Worm (Caenorhabditis elegans): ENCODE measurements around the gene srx-113.

ce11 chrV:12624371-12624770 is 7.6 kb downstream of the srx-113 start, which contains the start of gene F56H9.9:
- TF ChIP-seq lin-13 (GFP tag; optimal IDR thresholded peaks at IDR 0.05) (no peak), aly-2 (tag; optimal IDR thresholded peaks at IDR 0.05) (no peak), mxl-2 (GFP tag; conservative IDR thresholded peaks at IDR 0.05) (no peak), ztf-11 (tag; optimal IDR thresholded peaks at IDR 0.05) (no peak), lim-7 (GFP tag; IDR thresholded peaks at IDR 0.05) (no peak), unc-62 (GFP tag; optimal IDR thresholded peaks at IDR 0.05 in 1 of 2) (no peak), unc-62 (tag; optimal IDR thresholded peaks at IDR 0.05) (no peak), nhr-77 (tag; optimal IDR thresholded peaks at IDR 0.05) (no peak), egl-27 (tag; optimal IDR thresholded peaks at IDR 0.05) (no peak), skn-1 (tag; optimal IDR thresholded peaks at IDR 0.05) (no peak), ces-1 (GFP tag; optimal IDR thresholded peaks at IDR 0.05) (no peak), spr-1 (tag; optimal IDR thresholded peaks at IDR 0.05) (no peak), fkh-10 (GFP tag; optimal IDR thresholded peaks at IDR 0.05) (no peak), nhr-10 (tag; optimal IDR thresholded peaks at IDR 0.05) (no peak), dve-1 (tag; optimal IDR thresholded peaks at IDR 0.05; ENCODE audit: insufficient read depth) (no peak)

Measured in whole organism, L4 larva.